Worm (Caenorhabditis elegans) whole organism, mixed stage, embryonic: ENCODE data around the gene F10E9.3.

ENCODE experiments used
- blmp-1 ChIP-seq: fragments of 150-350 bp; optimal IDR thresholded peaks from 2 replicates; lab custom pipeline; 2014; ENCODE audit warnings: missing biosample characterization, missing genetic modification characterization
- ces-1 ChIP-seq: fragments of 150-350 bp; optimal IDR thresholded peaks from 2 replicates; lab custom pipeline; 2014; ENCODE audit warnings: missing biosample characterization, missing genetic modification reagents, missing genetic modification characterization
- elt-1 ChIP-seq: sonication (generic microtip); optimal IDR thresholded peaks from 2 replicates; lab custom pipeline; 2017; ENCODE audit warnings: missing genetic modification characterization, mild to moderate bottlenecking, missing compliant biosample characterization, antibody characterized with exemption, moderate library complexity, borderline replicate concordance; ENCODE audit not compliant: insufficient read depth
- lin-13 ChIP-seq: fragments of 150-350 bp; optimal IDR thresholded peaks from 2 replicates; lab custom pipeline; 2014; ENCODE audit warnings: missing biosample characterization, missing genetic modification characterization
- mab-5 ChIP-seq: fragments of 150-350 bp; optimal IDR thresholded peaks from 2 replicates; lab custom pipeline; 2014; ENCODE audit warnings: missing biosample characterization, missing genetic modification characterization
- mls-2 ChIP-seq: sonication (generic microtip); optimal IDR thresholded peaks from 2 replicates; lab custom pipeline; 2016; ENCODE audit warnings: mild to moderate bottlenecking, missing genetic modification characterization, moderate library complexity, missing compliant biosample characterization
- nhr-12 ChIP-seq: fragments of 150-350 bp; optimal IDR thresholded peaks from 2 replicates; lab custom pipeline; 2014; ENCODE audit warnings: missing biosample characterization, missing genetic modification characterization
- pha-4 ChIP-seq: fragments of 150-350 bp; optimal IDR thresholded peaks from 2 replicates; lab custom pipeline; 2018; ENCODE audit warnings: missing biosample characterization, missing genetic modification reagents, missing genetic modification characterization
- snpc-4 ChIP-seq: fragments of 150-350 bp; optimal IDR thresholded peaks from 2 replicates; lab custom pipeline; 2014; ENCODE audit warnings: missing biosample characterization, missing genetic modification characterization
- sptf-1 ChIP-seq: sonication (generic microtip); optimal IDR thresholded peaks from 2 replicates; lab custom pipeline; 2017; ENCODE audit warnings: mild to moderate bottlenecking, missing genetic modification characterization, moderate library complexity, missing compliant biosample characterization
- unc-62 ChIP-seq: fragments of 150-350 bp; optimal IDR thresholded peaks from 2 replicates; lab custom pipeline; 2014; ENCODE audit warnings: missing biosample characterization, missing genetic modification reagents, missing genetic modification characterization

- TF ChIP-seq elt-1 (tag; lab: Kevin White, UChicago) (no peak), sptf-1 (no peak), mab-5 (no peak), lin-13 (no peak), unc-62 (no peak), pha-4 (tag; lab: Kevin White, UChicago) (no peak), ces-1 (GFP tag; lab: Kevin White, UChicago) (no peak), mls-2 (tag; lab: Kevin White, UChicago) (no peak), snpc-4 (tag; lab: Kevin White, UChicago) (no peak), nhr-12 (tag; lab: Kevin White, UChicago) (no peak), blmp-1 (no peak)
Measured at ce11 chrIII:8305304-8305703, 5.5 kb upstream of the F10E9.3 start.
